Fruit fly (Drosophila melanogaster) whole organism, embryonic: ENCODE data around the gene CG5500.

ENCODE experiments used
- B-H2 ChIP-seq: fragments of 200-800 bp; sonication (Bioruptor generic); optimal IDR thresholded peaks from 2 replicates; lab custom pipeline; 2018; ENCODE audit warnings: missing biosample characterization, mild to moderate bottlenecking, missing genetic modification characterization
- CG1024 ChIP-seq: fragments of 200-800 bp; sonication (Bioruptor generic); IDR thresholded peaks from 2 replicates; pipeline ENCODE4 v1.3.6; 2022; ENCODE audit warnings: missing biosample characterization, missing genetic modification characterization
- CG10274 ChIP-seq: fragments of 200-800 bp; sonication (Bioruptor generic); optimal IDR thresholded peaks from 3 replicates; lab custom pipeline; 2017; ENCODE audit warnings: missing biosample characterization, mild to moderate bottlenecking, missing genetic modification characterization
- CG11085 ChIP-seq: fragments of 200-800 bp; sonication (Bioruptor generic); IDR thresholded peaks from 2 replicates; pipeline ENCODE4 v1.3.6; 2022; ENCODE audit warnings: missing biosample characterization, missing genetic modification characterization
- CG13624 ChIP-seq: fragments of 200-800 bp; sonication (Bioruptor generic); optimal IDR thresholded peaks from 2 replicates; lab custom pipeline; 2016; ENCODE audit warnings: missing biosample characterization, missing genetic modification characterization
- CG14965 ChIP-seq: fragments of 200-800 bp; sonication (Bioruptor generic); optimal IDR thresholded peaks from 2 replicates; lab custom pipeline; 2016; ENCODE audit warnings: missing biosample characterization, missing genetic modification characterization, borderline replicate concordance
- CG15269 ChIP-seq: fragments of 200-800 bp; sonication (Bioruptor generic); optimal IDR thresholded peaks from 2 replicates; lab custom pipeline; 2018; ENCODE audit warnings: missing biosample characterization, mild to moderate bottlenecking, missing genetic modification characterization, moderate library complexity
- CG1603 ChIP-seq: fragments of 200-800 bp; sonication (Bioruptor generic); optimal IDR thresholded peaks from 2 replicates; lab custom pipeline; 2019; ENCODE audit warnings: missing biosample characterization, mild to moderate bottlenecking, missing genetic modification characterization, moderate library complexity
- CG16815 ChIP-seq: fragments of 200-800 bp; sonication (Bioruptor generic); optimal IDR thresholded peaks from 3 replicates; lab custom pipeline; 2017; ENCODE audit warnings: missing biosample characterization, mild to moderate bottlenecking, missing genetic modification characterization
- CG2712 ChIP-seq: fragments of 200-800 bp; optimal IDR thresholded peaks from 3 replicates; lab custom pipeline; 2019; ENCODE audit warnings: missing biosample characterization, mild to moderate bottlenecking, missing genetic modification characterization, moderate library complexity
- CG2875 ChIP-seq: fragments of 200-800 bp; sonication (Bioruptor generic); optimal IDR thresholded peaks from 2 replicates; lab custom pipeline; 2017; ENCODE audit warnings: missing biosample characterization, mild to moderate bottlenecking, missing genetic modification characterization, missing genetic modification reagents
- CG32767 ChIP-seq: fragments of 200-800 bp; sonication (Bioruptor generic); IDR thresholded peaks from 2 replicates; pipeline ENCODE4 v1.3.6; 2022; ENCODE audit warnings: missing biosample characterization, missing genetic modification characterization
- CG34422 ChIP-seq: fragments of 200-800 bp; sonication (Bioruptor generic); IDR thresholded peaks from 3 replicates; pipeline ENCODE4 v1.3.6; 2022; ENCODE audit warnings: missing biosample characterization, missing genetic modification characterization
- CG5245 ChIP-seq: fragments of 200-800 bp; sonication (Bioruptor generic); optimal IDR thresholded peaks from 3 replicates; lab custom pipeline; 2016; ENCODE audit warnings: missing biosample characterization, missing genetic modification characterization
- CG6254 ChIP-seq: fragments of 200-800 bp; sonication (Bioruptor generic); optimal IDR thresholded peaks from 3 replicates; lab custom pipeline; 2017; ENCODE audit warnings: mild to moderate bottlenecking, missing biosample characterization, missing genetic modification reagents, missing genetic modification characterization
- CG6689 ChIP-seq: fragments of 200-800 bp; sonication (Bioruptor generic); IDR thresholded peaks from 2 replicates; pipeline ENCODE4 v1.3.6; 2022; ENCODE audit warnings: missing biosample characterization, missing genetic modification characterization
- CG6791 ChIP-seq: fragments of 200-800 bp; sonication (Bioruptor generic); IDR thresholded peaks from 3 replicates; pipeline ENCODE4 v1.3.6; 2022; ENCODE audit warnings: missing biosample characterization, missing genetic modification characterization; ENCODE audit not compliant: partially characterized antibody
- CG7987 ChIP-seq: fragments of 200-800 bp; sonication (Bioruptor generic); optimal IDR thresholded peaks from 2 replicates; lab custom pipeline; 2018; ENCODE audit warnings: missing biosample characterization, mild to moderate bottlenecking, missing genetic modification characterization, moderate library complexity
- CG8290 ChIP-seq, 3 experiments: fragments of 200-800 bp; sonication (Bioruptor generic); optimal IDR thresholded peaks; 2 replicates each; lab custom pipeline; 2016 to 2019; ENCODE audit warnings: missing biosample characterization in 3 of 3, missing genetic modification characterization in 3 of 3, mild to moderate bottlenecking in 2 of 3, moderate library complexity in 1 of 3
- CkIIα-i1 ChIP-seq: fragments of 200-800 bp; sonication (Bioruptor generic); IDR thresholded peaks from 2 replicates; pipeline ENCODE4 v1.3.6; 2022; ENCODE audit warnings: missing biosample characterization, missing genetic modification characterization
- Dfd ChIP-seq, 2 experiments: fragments of >200 bp; optimal IDR thresholded peaks; 2 replicates each; lab custom pipeline; 2017; ENCODE audit warnings: missing biosample characterization in 2 of 2, missing genetic modification characterization in 2 of 2
- E2f2 ChIP-seq: fragments of 200-800 bp; sonication (Bioruptor generic); IDR thresholded peaks from 2 replicates; pipeline ENCODE4 v1.3.6; 2022; ENCODE audit warnings: missing biosample characterization, missing genetic modification characterization
- Ets97D ChIP-seq: fragments of 200-800 bp; sonication (Bioruptor generic); optimal IDR thresholded peaks from 3 replicates; lab custom pipeline; 2016; ENCODE audit warnings: missing biosample characterization, missing genetic modification characterization
- HLHmδ ChIP-seq: fragments of 200-800 bp; sonication (Bioruptor generic); optimal IDR thresholded peaks from 2 replicates; lab custom pipeline; 2018; ENCODE audit warnings: missing biosample characterization, mild to moderate bottlenecking, missing genetic modification characterization, moderate library complexity
- Hr78 ChIP-seq, 2 experiments: fragments of 200-800 bp in 1 of 2; fragments of >200 bp in 1 of 2; sonication (Bioruptor generic) in 1 of 2; optimal IDR thresholded peaks; 2 replicates each; lab custom pipeline; 2017 to 2019; ENCODE audit warnings: missing biosample characterization in 2 of 2, missing genetic modification characterization in 2 of 2, mild to moderate bottlenecking in 1 of 2, moderate library complexity in 1 of 2
- Lim3 ChIP-seq: fragments of 200-800 bp; sonication (Bioruptor generic); IDR thresholded peaks from 2 replicates; pipeline ENCODE4 v1.3.6; 2022; ENCODE audit warnings: missing biosample characterization, missing genetic modification characterization
- Max ChIP-seq: fragments of 200-800 bp; sonication (Bioruptor generic); optimal IDR thresholded peaks from 2 replicates; lab custom pipeline; 2016; ENCODE audit warnings: missing biosample characterization, mild to moderate bottlenecking, missing genetic modification characterization
- Med ChIP-seq: fragments of 200-800 bp; sonication (Bioruptor generic); peaks from one replicate; lab custom pipeline; 2016; ENCODE audit warnings: missing biosample characterization, missing genetic modification characterization, mild to moderate bottlenecking, inconsistent platforms, moderate library complexity
- Meics ChIP-seq: fragments of 200-800 bp; sonication (Bioruptor generic); optimal IDR thresholded peaks from 2 replicates; lab custom pipeline; 2017; ENCODE audit warnings: missing biosample characterization, mild to moderate bottlenecking, missing genetic modification characterization
- NFAT ChIP-seq: fragments of 200-800 bp; sonication (Bioruptor generic); IDR thresholded peaks from 2 replicates; pipeline ENCODE4 v1.3.6; 2022; ENCODE audit warnings: missing biosample characterization, missing genetic modification characterization
- Oli ChIP-seq: fragments of 200-800 bp; sonication (Bioruptor generic); optimal IDR thresholded peaks from 2 replicates; lab custom pipeline; 2018; ENCODE audit warnings: missing biosample characterization, mild to moderate bottlenecking, missing genetic modification characterization, moderate library complexity
- Rfx ChIP-seq: fragments of 200-800 bp; sonication (Bioruptor generic); IDR thresholded peaks from 2 replicates; pipeline ENCODE4 v1.3.6; 2022; ENCODE audit warnings: missing biosample characterization, missing genetic modification characterization
- Rx ChIP-seq: fragments of 200-800 bp; sonication (Bioruptor generic); IDR thresholded peaks from 2 replicates; pipeline ENCODE4 v1.3.6; 2022; ENCODE audit warnings: missing biosample characterization, missing genetic modification characterization
- aop ChIP-seq: fragments of 200-800 bp; sonication (Bioruptor generic); IDR thresholded peaks from 2 replicates; pipeline ENCODE4 v1.3.6; 2022; ENCODE audit warnings: missing biosample characterization, missing genetic modification characterization
- ci ChIP-seq: fragments of 200-800 bp; sonication (Bioruptor generic); IDR thresholded peaks from 3 replicates; pipeline ENCODE4 v1.3.6; 2022; ENCODE audit warnings: missing biosample characterization, missing genetic modification characterization
- exex ChIP-seq: fragments of 200-800 bp; sonication (Bioruptor generic); optimal IDR thresholded peaks from 4 replicates; lab custom pipeline; 2018; ENCODE audit warnings: missing biosample characterization, mild to moderate bottlenecking, missing genetic modification characterization, moderate library complexity
- fd64A ChIP-seq: fragments of 200-800 bp; sonication (Bioruptor generic); optimal IDR thresholded peaks from 3 replicates; lab custom pipeline; 2018; ENCODE audit warnings: missing biosample characterization, mild to moderate bottlenecking, missing genetic modification characterization
- gem ChIP-seq: fragments of 200-800 bp; sonication (Bioruptor generic); optimal IDR thresholded peaks from 2 replicates; lab custom pipeline; 2019; ENCODE audit warnings: missing biosample characterization, mild to moderate bottlenecking, missing genetic modification characterization, moderate library complexity
- grau ChIP-seq: fragments of 200-800 bp; optimal IDR thresholded peaks from 3 replicates; lab custom pipeline; 2019; ENCODE audit warnings: missing biosample characterization, mild to moderate bottlenecking, missing genetic modification characterization, moderate library complexity
- jumu ChIP-seq: fragments of 200-800 bp; sonication (Bioruptor generic); optimal IDR thresholded peaks from 3 replicates; lab custom pipeline; 2016; ENCODE audit warnings: missing biosample characterization, missing genetic modification characterization
- ken ChIP-seq: fragments of 200-800 bp; sonication (Bioruptor generic); IDR thresholded peaks from 3 replicates; pipeline ENCODE4 v1.3.6; 2022; ENCODE audit warnings: missing biosample characterization, missing genetic modification characterization
- kni ChIP-seq: fragments of 200-800 bp; sonication (Bioruptor generic); optimal IDR thresholded peaks from 3 replicates; lab custom pipeline; 2017; ENCODE audit warnings: mild to moderate bottlenecking, missing biosample characterization, missing genetic modification reagents, missing genetic modification characterization
- lilli ChIP-seq: fragments of 200-800 bp; sonication (Bioruptor generic); optimal IDR thresholded peaks from 3 replicates; lab custom pipeline; 2016; ENCODE audit warnings: missing biosample characterization, missing genetic modification characterization
- pzg ChIP-seq: fragments of 200-800 bp; sonication (Bioruptor generic); optimal IDR thresholded peaks from 3 replicates; lab custom pipeline; 2018; ENCODE audit warnings: missing biosample characterization, mild to moderate bottlenecking, missing genetic modification characterization, moderate library complexity
- sd ChIP-seq: fragments of 200-800 bp; sonication (Bioruptor generic); optimal IDR thresholded peaks from 3 replicates; lab custom pipeline; 2018; ENCODE audit warnings: missing biosample characterization, mild to moderate bottlenecking, missing genetic modification characterization, moderate library complexity
- sens ChIP-seq: fragments of 200-800 bp; sonication (Bioruptor generic); peaks from one replicate; lab custom pipeline; 2016; ENCODE audit warnings: missing biosample characterization, missing genetic modification characterization
- so ChIP-seq: fragments of 200-800 bp; sonication (Bioruptor generic); IDR thresholded peaks from 3 replicates; pipeline ENCODE4 v1.3.6; 2022; ENCODE audit warnings: missing biosample characterization, missing genetic modification characterization
- tll ChIP-seq, 2 experiments: fragments of 200-800 bp in 1 of 2; fragments of >200 bp in 1 of 2; sonication (Bioruptor generic) in 1 of 2; optimal IDR thresholded peaks; 2 replicates each; lab custom pipeline; 2017 to 2019; ENCODE audit warnings: missing biosample characterization in 2 of 2, missing genetic modification characterization in 2 of 2, mild to moderate bottlenecking in 1 of 2, moderate library complexity in 1 of 2
- unpg ChIP-seq: fragments of 200-800 bp; sonication (Bioruptor generic); optimal IDR thresholded peaks from 3 replicates; lab custom pipeline; 2018; ENCODE audit warnings: missing biosample characterization, mild to moderate bottlenecking, missing genetic modification characterization, moderate library complexity
- wek ChIP-seq: fragments of 200-800 bp; sonication (Bioruptor generic); optimal IDR thresholded peaks from 3 replicates; lab custom pipeline; 2018; ENCODE audit warnings: missing biosample characterization, mild to moderate bottlenecking, missing genetic modification characterization, moderate library complexity

The CG5500 gene

dm6 chr3R:26908750-26909149 is 32.3 kb downstream of the CG5500 start (continued):
- TF ChIP-seq CG14965 (no peak), lilli (GFP tag; lab: Kevin White, UChicago) (no peak), Rfx (no peak), sens (GFP tag; lab: Kevin White, UChicago) (peak; percentile 64), CkIIα-i1 (GFP tag; lab: Robert Waterston, UW) (no peak), Lim3 (GFP tag; lab: Robert Waterston, UW) (no peak), Hr78 (GFP tag; optimal IDR thresholded peaks at IDR 0.05; lab: Kevin White, UChicago) (peak in 1 of 2 experiments; percentile 41), CG6254 (GFP tag; lab: Kevin White, UChicago) (no peak), Rx (GFP tag; lab: Robert Waterston, UW) (no peak), CG1603 (tag; lab: Kevin White, UChicago) (peak; percentile 36), so (GFP tag; lab: Robert Waterston, UW) (0 out of 3 replicates have a peak, but pooled peaks have one; percentile 21), gem (tag; lab: Kevin White, UChicago) (peak; percentile 24), Ets97D (no peak), CG16815 (GFP tag; lab: Kevin White, UChicago) (no peak), CG13624 (no peak), sd (peak; percentile 25), unpg (GFP tag; lab: Kevin White, UChicago) (peak; percentile 16), Meics (GFP tag; lab: Kevin White, UChicago) (no peak), Med (GFP tag; lab: Kevin White, UChicago) (peak; percentile 79), HLHmδ (GFP tag; lab: Kevin White, UChicago) (peak; percentile 33), grau (no peak), Dfd (GFP tag; optimal IDR thresholded peaks at IDR 0.05; lab: Kevin White, UChicago) (no peak), CG15269 (peak; percentile 1), CG8290 (GFP tag; optimal IDR thresholded peaks at IDR 0.05; lab: Kevin White, UChicago) (no peak), CG8290 (tag; optimal IDR thresholded peaks at IDR 0.05; lab: Kevin White, UChicago) (peak in 1 of 2 experiments; percentile 52), CG32767 (no peak), CG11085 (GFP tag; lab: Robert Waterston, UW) (no peak), jumu (GFP tag; lab: Kevin White, UChicago) (no peak), NFAT (no peak), kni (GFP tag; lab: Kevin White, UChicago) (peak; percentile 82), exex (tag; lab: Kevin White, UChicago) (no peak), E2f2 (GFP tag; lab: Robert Waterston, UW) (no peak), ken (GFP tag; lab: Robert Waterston, UW) (no peak), CG1024 (GFP tag; lab: Robert Waterston, UW) (0 out of 2 replicates have a peak, but pooled peaks have one; percentile 16), Max (GFP tag; lab: Kevin White, UChicago) (no peak), tll (GFP tag; optimal IDR thresholded peaks at IDR 0.05; lab: Kevin White, UChicago) (no peak), ci (peak; percentile 18; the same call in 1 of the 3 replicates), wek (peak; percentile 45), aop (no peak), pzg (no peak), fd64A (peak; percentile 72), CG34422 (GFP tag; lab: Robert Waterston, UW) (no peak), CG10274 (no peak), CG6689 (GFP tag; lab: Robert Waterston, UW) (peak; percentile 26; the same call in 1 of the 2 replicates), B-H2 (no peak), CG5245 (GFP tag; lab: Kevin White, UChicago) (no peak), CG7987 (GFP tag; lab: Kevin White, UChicago) (peak; percentile 30), CG6791 (no peak), CG2875 (peak; percentile 43), CG2712 (peak; percentile 10), Oli (tag; lab: Kevin White, UChicago) (no peak)
